Fruit fly (Drosophila melanogaster) whole organism, pupa: ENCODE measurements around the gene CG3739.
A peak's percentile ranks its signal among the peaks of the same experiment; 100 is the strongest.

ENCODE experiments used
- CG10348 ChIP-seq: fragments of 200-800 bp; sonication (Bioruptor generic); IDR thresholded peaks from 2 replicates; pipeline ENCODE4 v1.3.6; 2022; ENCODE audit warnings: missing biosample characterization, missing genetic modification characterization
- CG12605 ChIP-seq: fragments of 200-800 bp; sonication (Bioruptor generic); IDR thresholded peaks from 2 replicates; pipeline ENCODE4 v1.3.6; 2022; ENCODE audit warnings: missing biosample characterization, missing genetic modification characterization
- CG13204 ChIP-seq: fragments of 200-800 bp; sonication (Bioruptor generic); optimal IDR thresholded peaks from 2 replicates; lab custom pipeline; 2018; ENCODE audit warnings: missing biosample characterization, mild to moderate bottlenecking, missing genetic modification characterization, moderate library complexity
- CG14655 ChIP-seq: fragments of 200-800 bp; sonication (Bioruptor generic); optimal IDR thresholded peaks from 3 replicates; lab custom pipeline; 2017; ENCODE audit warnings: mild to moderate bottlenecking, missing biosample characterization, missing genetic modification reagents, missing genetic modification characterization
- CG15710 ChIP-seq: fragments of 200-800 bp; sonication (Bioruptor generic); optimal IDR thresholded peaks from 2 replicates; lab custom pipeline; 2018; ENCODE audit warnings: missing biosample characterization, mild to moderate bottlenecking, missing genetic modification characterization, moderate library complexity
- CG32121 ChIP-seq: fragments of 200-800 bp; sonication (Bioruptor generic); IDR thresholded peaks from 2 replicates; pipeline ENCODE4 v1.3.6; 2022; ENCODE audit warnings: missing biosample characterization, missing genetic modification characterization
- CG34367 ChIP-seq: fragments of 200-800 bp; sonication (Bioruptor generic); optimal IDR thresholded peaks from 2 replicates; lab custom pipeline; 2018; ENCODE audit warnings: missing biosample characterization, mild to moderate bottlenecking, missing genetic modification characterization
- CG4496 ChIP-seq: fragments of 200-800 bp; sonication (Bioruptor generic); IDR thresholded peaks from 3 replicates; pipeline ENCODE4 v1.3.6; 2022; ENCODE audit warnings: missing biosample characterization, missing genetic modification characterization
- CG8159 ChIP-seq: fragments of 200-800 bp; sonication (Bioruptor generic); optimal IDR thresholded peaks from 3 replicates; lab custom pipeline; 2018; ENCODE audit warnings: missing biosample characterization, mild to moderate bottlenecking, missing genetic modification characterization, moderate library complexity
- CG8301 ChIP-seq: fragments of 200-800 bp; sonication (Bioruptor generic); optimal IDR thresholded peaks from 2 replicates; lab custom pipeline; 2018; ENCODE audit warnings: missing biosample characterization, mild to moderate bottlenecking, missing genetic modification characterization
- CG9948 ChIP-seq: fragments of 200-800 bp; sonication (Bioruptor generic); optimal IDR thresholded peaks from 2 replicates; lab custom pipeline; 2018; ENCODE audit warnings: missing biosample characterization, mild to moderate bottlenecking, missing genetic modification characterization, moderate library complexity
- D1 ChIP-seq: fragments of 200-800 bp; sonication (Bioruptor generic); optimal IDR thresholded peaks from 2 replicates; lab custom pipeline; 2018; ENCODE audit warnings: missing biosample characterization, mild to moderate bottlenecking, missing genetic modification characterization, moderate library complexity
- EcR ChIP-seq: fragments of 200-800 bp; sonication (Bioruptor generic); optimal IDR thresholded peaks from 3 replicates; lab custom pipeline; 2019; ENCODE audit warnings: missing biosample characterization, missing genetic modification characterization, mild to moderate bottlenecking, moderate library complexity, missing genetic modification reagents
- Ets98B ChIP-seq: fragments of 200-800 bp; sonication (Bioruptor generic); IDR thresholded peaks from 2 replicates; pipeline ENCODE4 v1.3.6; 2022; ENCODE audit warnings: missing biosample characterization, missing genetic modification characterization
- Pif1A ChIP-seq: fragments of 200-800 bp; sonication (Bioruptor generic); optimal IDR thresholded peaks from 3 replicates; lab custom pipeline; 2016; ENCODE audit warnings: missing biosample characterization, missing genetic modification characterization
- Pif1B ChIP-seq: fragments of 200-800 bp; sonication (Bioruptor generic); optimal IDR thresholded peaks from 3 replicates; lab custom pipeline; 2016; ENCODE audit warnings: missing biosample characterization, missing genetic modification characterization
- Snoo ChIP-seq: fragments of 200-800 bp; sonication (Bioruptor generic); optimal IDR thresholded peaks from 3 replicates; lab custom pipeline; 2017; ENCODE audit warnings: missing biosample characterization, mild to moderate bottlenecking, missing genetic modification characterization, inconsistent platforms
- fd96Ca ChIP-seq: fragments of 200-800 bp; sonication (Bioruptor generic); IDR thresholded peaks from 3 replicates; pipeline ENCODE4 v1.3.6; 2022; ENCODE audit warnings: missing biosample characterization, missing genetic modification characterization
- gl ChIP-seq: fragments of 200-800 bp; sonication (Bioruptor generic); optimal IDR thresholded peaks from 2 replicates; lab custom pipeline; 2018; ENCODE audit warnings: missing biosample characterization, mild to moderate bottlenecking, missing genetic modification characterization

The CG3739 gene

DNA sequence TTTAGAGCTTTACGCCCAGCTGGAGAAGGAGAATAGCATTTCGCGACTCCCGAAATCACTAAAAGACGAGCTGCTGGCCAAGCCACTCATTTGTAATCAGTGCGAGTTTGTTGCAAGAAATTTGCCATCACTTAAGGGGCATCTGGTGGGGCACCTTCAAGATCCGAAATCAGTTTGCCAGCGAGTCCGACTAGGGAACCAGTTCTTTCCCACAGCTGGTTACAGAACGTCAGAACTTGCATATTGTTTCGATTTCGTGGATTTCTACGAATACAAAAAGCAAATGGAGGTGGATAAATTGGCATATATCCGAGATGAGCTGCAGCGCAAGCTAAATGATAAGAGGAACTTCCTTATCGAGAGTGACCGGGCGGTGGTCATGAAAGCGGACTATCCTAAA lies 11.1 kb downstream of the CG3739 start:
- TF ChIP-seq CG8301 (tag; lab: Kevin White, UChicago) (no peak), Ets98B (GFP tag; lab: Robert Waterston, UW) (no peak), CG12605 (GFP tag; lab: Robert Waterston, UW) (no peak), Snoo (tag; lab: Kevin White, UChicago) (no peak), fd96Ca (GFP tag; lab: Robert Waterston, UW) (no peak), CG34367 (tag; lab: Kevin White, UChicago) (no peak), CG14655 (GFP tag; lab: Kevin White, UChicago) (no peak), CG15710 (tag; lab: Kevin White, UChicago) (no peak), Pif1A (GFP tag; lab: Kevin White, UChicago) (no peak), CG9948 (tag; lab: Kevin White, UChicago) (no peak), D1 (tag; lab: Kevin White, UChicago) (no peak)
- TF ChIP-seq, all 21 proteins: peak for 0

DNA sequence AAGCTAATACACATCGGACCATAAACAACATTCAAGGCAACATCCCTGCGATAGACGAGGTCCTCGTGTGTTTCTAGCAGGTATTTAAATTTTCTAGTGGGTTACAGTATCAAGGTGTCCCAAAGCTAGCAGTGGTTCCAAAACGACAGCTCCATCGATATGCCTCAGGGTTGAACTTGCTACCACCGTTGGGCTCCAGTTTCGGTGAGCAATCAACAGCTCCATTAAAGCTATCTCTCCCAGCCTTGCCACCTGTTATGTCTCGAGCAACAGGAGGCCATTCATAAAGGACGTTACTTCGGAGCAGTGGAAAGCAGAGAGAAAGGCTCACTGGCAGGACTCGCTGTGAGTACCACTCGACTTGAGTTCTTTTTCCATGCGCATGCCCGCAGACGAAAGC lies 13.7 kb downstream of the CG3739 start:
- no peak for TF ChIP-seq CG10348 (GFP tag; lab: Robert Waterston, UW)
- TF ChIP-seq CG12605 (GFP tag; lab: Robert Waterston, UW): peak; percentile 73

- TF ChIP-seq CG10348 (GFP tag; lab: Robert Waterston, UW) (no peak), Pif1B (GFP tag; lab: Kevin White, UChicago) (no peak), CG34367 (tag; lab: Kevin White, UChicago) (no peak), gl (tag; lab: Kevin White, UChicago) (no peak), Pif1A (GFP tag; lab: Kevin White, UChicago) (no peak), CG12605 (GFP tag; lab: Robert Waterston, UW) (no peak), Ets98B (GFP tag; lab: Robert Waterston, UW) (no peak)
Observed at dm6 chr3R:19408573-19408972, 15.4 kb downstream of the CG3739 start, which contains the start of gene CG11626. Gene CG11626 (plus strand): TSS chr3R:19408873.

DNA sequence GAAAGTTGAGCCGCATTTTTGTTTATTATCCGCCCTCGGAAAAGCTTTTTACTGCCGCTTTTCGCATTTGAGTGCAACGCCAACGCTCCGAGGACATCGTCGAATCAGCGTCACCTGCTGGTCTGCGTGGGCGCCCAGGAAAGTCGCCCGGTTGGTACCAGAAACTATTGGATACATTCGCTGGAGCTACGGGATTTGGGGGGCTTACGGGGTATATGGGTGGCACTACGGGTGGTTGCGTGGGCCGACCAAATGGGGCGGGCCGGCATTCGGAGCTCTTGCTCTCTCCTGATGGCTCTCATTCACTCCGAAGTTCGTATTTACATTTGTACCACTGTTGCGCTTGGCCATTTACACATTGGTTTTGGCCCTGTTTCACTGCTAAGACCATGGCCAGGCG lies 18.2 kb downstream of the CG3739 start:
- TF ChIP-seq CG4496 (GFP tag; lab: Robert Waterston, UW) (no peak), CG8159 (tag; lab: Kevin White, UChicago) (no peak), CG12605 (GFP tag; lab: Robert Waterston, UW) (no peak), CG14655 (GFP tag; lab: Kevin White, UChicago) (no peak), Ets98B (GFP tag; lab: Robert Waterston, UW) (no peak), Pif1B (GFP tag; lab: Kevin White, UChicago) (no peak), EcR (no peak), fd96Ca (GFP tag; lab: Robert Waterston, UW) (no peak), D1 (tag; lab: Kevin White, UChicago) (no peak), CG8301 (tag; lab: Kevin White, UChicago) (no peak), CG13204 (GFP tag; lab: Kevin White, UChicago) (no peak)

DNA sequence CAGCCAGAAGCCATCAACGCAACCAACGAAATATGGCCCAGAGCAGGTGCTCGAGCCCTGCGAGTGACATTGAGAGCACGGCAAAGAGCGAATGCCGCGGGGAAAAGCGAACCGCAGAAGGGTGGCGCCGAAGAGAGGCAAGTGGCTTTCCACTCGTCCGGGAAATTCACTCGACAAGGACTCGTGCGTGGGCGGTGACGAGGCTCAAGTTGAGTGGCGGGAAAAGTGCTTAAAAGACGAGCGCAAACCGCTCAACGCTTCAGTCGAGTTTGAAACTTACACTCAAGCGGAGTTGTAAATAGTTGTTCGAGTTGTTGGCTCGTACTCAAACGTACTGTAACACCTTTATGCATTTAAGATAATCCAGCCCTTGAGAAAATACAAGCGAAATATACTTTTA lies 19.3 kb downstream of the CG3739 start, which contains the start of gene CG31221:
Gene CG31221, plus strand, starts transcription at position 256 of the 400 bp plus-strand sequence.
- no peak for TF ChIP-seq CG8159 (tag; lab: Kevin White, UChicago)
- no peak for TF ChIP-seq CG8301 (tag; lab: Kevin White, UChicago)
- TF ChIP-seq CG10348 (GFP tag; lab: Robert Waterston, UW): no peak
- no peak for TF ChIP-seq Ets98B (GFP tag; lab: Robert Waterston, UW)
- no peak for TF ChIP-seq CG13204 (GFP tag; lab: Kevin White, UChicago)
- TF ChIP-seq D1 (tag; lab: Kevin White, UChicago): no peak

DNA sequence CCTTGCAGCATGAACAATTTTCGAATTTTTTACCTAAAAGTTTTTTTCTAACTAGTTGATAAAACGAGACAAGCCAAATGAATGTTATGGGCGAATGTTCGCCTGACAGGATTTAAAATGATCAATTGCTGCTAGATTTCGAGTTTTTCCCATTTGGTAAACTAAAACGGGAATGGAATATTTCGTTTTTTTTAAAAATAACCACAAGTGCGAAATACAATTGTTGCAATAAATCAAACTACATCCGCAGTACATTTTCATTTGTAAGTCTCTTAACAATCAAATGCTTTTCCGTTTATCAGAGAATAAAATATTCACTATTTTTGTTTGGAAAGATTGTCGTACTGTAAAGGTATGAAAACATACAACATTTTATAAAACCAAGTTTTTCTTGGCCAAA lies 31.9 kb downstream of the CG3739 start, which contains the start of gene CG3517:
Gene CG3517, minus strand, starts transcription at position 101 of the 400 bp plus-strand sequence.
- no peak for TF ChIP-seq CG12605 (GFP tag; lab: Robert Waterston, UW)
- no peak for TF ChIP-seq EcR
- TF ChIP-seq CG14655 (GFP tag; lab: Kevin White, UChicago): no peak
- TF ChIP-seq gl (tag; lab: Kevin White, UChicago): no peak
- TF ChIP-seq CG9948 (tag; lab: Kevin White, UChicago): no peak
- no peak for TF ChIP-seq CG15710 (tag; lab: Kevin White, UChicago)
- TF ChIP-seq D1 (tag; lab: Kevin White, UChicago): no peak
- no peak for TF ChIP-seq fd96Ca (GFP tag; lab: Robert Waterston, UW)
- TF ChIP-seq Pif1B (GFP tag; lab: Kevin White, UChicago): no peak
- TF ChIP-seq Pif1A (GFP tag; lab: Kevin White, UChicago): no peak
- no peak for TF ChIP-seq Ets98B (GFP tag; lab: Robert Waterston, UW)
- no peak for TF ChIP-seq CG32121 (GFP tag; lab: Robert Waterston, UW)
- no peak for TF ChIP-seq CG34367 (tag; lab: Kevin White, UChicago)
- TF ChIP-seq Snoo (tag; lab: Kevin White, UChicago): no peak
- TF ChIP-seq, all 21 proteins: peak for 0
